Fruit fly (Drosophila melanogaster): ENCODE results near the gene spn-A.

Gene spn-A

dm6 chr3R:30021009-30021408 is 34.8 kb downstream of the spn-A start (continued):
- TF ChIP-seq CG11695 (GFP tag; IDR thresholded peaks at IDR 0.05) (no peak), Sry-δ (GFP tag; optimal IDR thresholded peaks at IDR 0.05) (no peak), CG12071 (GFP tag; optimal IDR thresholded peaks at IDR 0.05) (no peak), CG8924 (tag; optimal IDR thresholded peaks at IDR 0.05) (peak; percentile 8), CG34422 (GFP tag; IDR thresholded peaks at IDR 0.05) (no peak), zf30C (GFP tag; optimal IDR thresholded peaks at IDR 0.05) (peak; percentile 33), CG1647 (GFP tag; optimal IDR thresholded peaks at IDR 0.05) (no peak), CG14014 (GFP tag; IDR thresholded peaks at IDR 0.05) (0 out of 2 replicates have a peak, but pooled peaks have one; percentile 27), CG6791 (GFP tag; IDR thresholded peaks at IDR 0.05; ENCODE audit: partially characterized antibody) (no peak), zen2 (GFP tag; IDR thresholded peaks at IDR 0.05; ENCODE audit: partially characterized antibody) (no peak), ssp (GFP tag; IDR thresholded peaks at IDR 0.05) (no peak), Mrtf (GFP tag; IDR thresholded peaks at IDR 0.05) (no peak), CG13775 (GFP tag; optimal IDR thresholded peaks at IDR 0.05) (no peak), CG17385 (GFP tag; optimal IDR thresholded peaks at IDR 0.05) (no peak), zen (tag; optimal IDR thresholded peaks at IDR 0.05) (no peak), CG16779 (GFP tag; IDR thresholded peaks at IDR 0.05) (no peak), nom (GFP tag; optimal IDR thresholded peaks at IDR 0.05) (no peak), CG17359 (tag; optimal IDR thresholded peaks at IDR 0.05) (peak; percentile 22), CG12236 (GFP tag; optimal IDR thresholded peaks at IDR 0.05) (no peak), seq (GFP tag; IDR thresholded peaks at IDR 0.05) (no peak), Sin3A (optimal IDR thresholded peaks at IDR 0.05) (no peak), CG3995 (GFP tag; optimal IDR thresholded peaks at IDR 0.05) (no peak), Usf (GFP tag; optimal IDR thresholded peaks at IDR 0.05) (no peak), CG31441 (GFP tag; IDR thresholded peaks at IDR 0.05) (peak; percentile 24; the same call in 1 of the 2 replicates), gro (GFP tag; optimal IDR thresholded peaks at IDR 0.05) (no peak), bcd (GFP tag; optimal IDR thresholded peaks at IDR 0.05) (peak; percentile 21), CG1792 (GFP tag; optimal IDR thresholded peaks at IDR 0.05) (no peak), CG8290 (GFP tag; optimal IDR thresholded peaks at IDR 0.05) (no peak), CG8290 (tag; optimal IDR thresholded peaks at IDR 0.05) (no peak), Eip74EF (GFP tag; optimal IDR thresholded peaks at IDR 0.05) (no peak), ATbp (GFP tag; optimal IDR thresholded peaks at IDR 0.05) (peak; percentile 45), chm (GFP tag; IDR thresholded peaks at IDR 0.05) (no peak), Side (GFP tag; optimal IDR thresholded peaks at IDR 0.05) (no peak), CG12391 (tag; optimal IDR thresholded peaks at IDR 0.05) (peak; percentile 30), CG2199 (GFP tag; IDR thresholded peaks at IDR 0.05) (no peak), CG8388 (GFP tag; optimal IDR thresholded peaks at IDR 0.05) (no peak), lola (GFP tag; optimal IDR thresholded peaks at IDR 0.05) (no peak), Ets97D (GFP tag; optimal IDR thresholded peaks at IDR 0.05) (no peak), caup (GFP tag; optimal IDR thresholded peaks at IDR 0.05; ENCODE audit: severe bottlenecking) (no peak), schlank (tag; optimal IDR thresholded peaks at IDR 0.05) (no peak), CG4707 (GFP tag; optimal IDR thresholded peaks at IDR 0.05) (no peak), toy (GFP tag; IDR thresholded peaks at IDR 0.05) (no peak), knrl (GFP tag; IDR thresholded peaks at IDR 0.05; ENCODE audit: partially characterized antibody) (no peak), Dip3 (GFP tag; optimal IDR thresholded peaks at IDR 0.05) (no peak), YL-1 (GFP tag; optimal IDR thresholded peaks at IDR 0.05) (no peak), BEAF-32 (GFP tag; optimal IDR thresholded peaks at IDR 0.05) (no peak), CG11398 (GFP tag; optimal IDR thresholded peaks at IDR 0.05) (no peak), vvl (GFP tag; IDR thresholded peaks at IDR 0.05) (no peak), pan (optimal IDR thresholded peaks at IDR 0.05) (no peak), pan (GFP tag; optimal IDR thresholded peaks at IDR 0.05 in 1 of 2, IDR thresholded peaks at IDR 0.05 in 1 of 2) (peak in 1 of 2 experiments; percentile 29), cg (GFP tag; optimal IDR thresholded peaks at IDR 0.05) (no peak), Dp (GFP tag; optimal IDR thresholded peaks at IDR 0.05) (no peak)
